Fruit fly (Drosophila melanogaster): ENCODE data around the gene tty.
A peak's percentile ranks its signal among the peaks of the same experiment; 100 is the strongest.

tty gene

dm6 chrX:21349800-21350309 is 10.4 kb upstream of the tty start, which contains the start of the genes peng and sol (continued):
- TF ChIP-seq H15 (GFP tag; IDR thresholded peaks at IDR 0.05): peak; percentile 42; the same call in 1 of the 3 replicates
- TF ChIP-seq tup (GFP tag; optimal IDR thresholded peaks at IDR 0.05): no peak
- TF ChIP-seq CG10654 (GFP tag; optimal IDR thresholded peaks at IDR 0.05): peak; percentile 61
- TF ChIP-seq NC2α (GFP tag; optimal IDR thresholded peaks at IDR 0.05): no peak
- peak; percentile 42 for TF ChIP-seq CG12299 (tag; optimal IDR thresholded peaks at IDR 0.05)
- peak; percentile 52 for TF ChIP-seq btn (GFP tag; optimal IDR thresholded peaks at IDR 0.05)
- peak; percentile 80 for TF ChIP-seq CG14710 (tag; optimal IDR thresholded peaks at IDR 0.05)
- peak; percentile 63 for TF ChIP-seq Oli (tag; optimal IDR thresholded peaks at IDR 0.05)
- peak; percentile 0 for TF ChIP-seq CG17186 (GFP tag; optimal IDR thresholded peaks at IDR 0.05)
- TF ChIP-seq Aef1 (GFP tag; IDR thresholded peaks at IDR 0.05): peak; percentile 56
- peak; percentile 78 for TF ChIP-seq Antp (GFP tag; optimal IDR thresholded peaks at IDR 0.05)
- peak; percentile 23; the same call in 1 of the 2 replicates for TF ChIP-seq CG4730 (GFP tag; IDR thresholded peaks at IDR 0.05)
- peak; percentile 59; the same call in 2 of the 3 replicates for TF ChIP-seq CG14050 (GFP tag; IDR thresholded peaks at IDR 0.05)
- TF ChIP-seq Lim3 (GFP tag; IDR thresholded peaks at IDR 0.05): no peak
- TF ChIP-seq cg (GFP tag; optimal IDR thresholded peaks at IDR 0.05): no peak
- peak; percentile 76 for TF ChIP-seq CG13775 (GFP tag; optimal IDR thresholded peaks at IDR 0.05)
- no peak for TF ChIP-seq h (optimal IDR thresholded peaks at IDR 0.05)
- no peak for TF ChIP-seq ATbp (GFP tag; optimal IDR thresholded peaks at IDR 0.05)
- no peak for TF ChIP-seq emc (GFP tag; optimal IDR thresholded peaks at IDR 0.05)
- no peak for TF ChIP-seq D (optimal IDR thresholded peaks at IDR 0.05)
- peak; percentile 44 for TF ChIP-seq D (GFP tag; optimal IDR thresholded peaks at IDR 0.05)
- TF ChIP-seq CG17568 (GFP tag; optimal IDR thresholded peaks at IDR 0.05): no peak
- peak; percentile 56 for TF ChIP-seq wdn (GFP tag; IDR thresholded peaks at IDR 0.05)
- peak; percentile 87 for TF ChIP-seq row (GFP tag; IDR thresholded peaks at IDR 0.05)
- no peak; the same call in 1 of the 2 replicates for TF ChIP-seq gt (GFP tag; IDR thresholded peaks at IDR 0.05)
- peak; percentile 78 for TF ChIP-seq CG12942 (GFP tag; optimal IDR thresholded peaks at IDR 0.05)
- TF ChIP-seq Atf3 (GFP tag; optimal IDR thresholded peaks at IDR 0.05): peak; percentile 53
- TF ChIP-seq CG7987 (GFP tag; optimal IDR thresholded peaks at IDR 0.05): peak; percentile 15
- peak; percentile 72 for TF ChIP-seq Six4 (GFP tag; optimal IDR thresholded peaks at IDR 0.05)
- peak; percentile 72 for TF ChIP-seq Meics (GFP tag; optimal IDR thresholded peaks at IDR 0.05)
- TF ChIP-seq trem (tag; optimal IDR thresholded peaks at IDR 0.05): peak; percentile 56
- TF ChIP-seq CG43689 (GFP tag; IDR thresholded peaks at IDR 0.05): no peak
- TF ChIP-seq CG11085 (GFP tag; IDR thresholded peaks at IDR 0.05): no peak
- no peak for TF ChIP-seq CG15073 (GFP tag; optimal IDR thresholded peaks at IDR 0.05)
- peak; percentile 22; the same call in 1 of the 3 replicates for TF ChIP-seq croc (GFP tag; conservative IDR thresholded peaks at IDR 0.05)
- TF ChIP-seq HmgD (GFP tag; optimal IDR thresholded peaks at IDR 0.05): peak; percentile 35
- TF ChIP-seq Sox100B (GFP tag; optimal IDR thresholded peaks at IDR 0.05): no peak
- no peak for TF ChIP-seq inv (GFP tag; IDR thresholded peaks at IDR 0.05; ENCODE audit: partially characterized antibody)
- TF ChIP-seq CG6689 (GFP tag; IDR thresholded peaks at IDR 0.05): peak; percentile 54
- TF ChIP-seq ato (GFP tag; IDR thresholded peaks at IDR 0.05; ENCODE audit: partially characterized antibody): no peak
- no peak for TF ChIP-seq dimm (GFP tag; IDR thresholded peaks at IDR 0.05)
- TF ChIP-seq fd64A (GFP tag; optimal IDR thresholded peaks at IDR 0.05): no peak
- peak; percentile 77 for TF ChIP-seq phol (tag; optimal IDR thresholded peaks at IDR 0.05)
- TF ChIP-seq CG2129 (GFP tag; IDR thresholded peaks at IDR 0.05; ENCODE audit: partially characterized antibody): no peak
- no peak for TF ChIP-seq CG6254 (GFP tag; optimal IDR thresholded peaks at IDR 0.05)
- TF ChIP-seq Neu2 (GFP tag; optimal IDR thresholded peaks at IDR 0.05; ENCODE audit: borderline replicate concordance): no peak
- peak; percentile 74 for TF ChIP-seq Side (GFP tag; optimal IDR thresholded peaks at IDR 0.05)
- peak; percentile 85 for TF ChIP-seq CoRest (tag; optimal IDR thresholded peaks at IDR 0.05)
- peak; percentile 52 for TF ChIP-seq klu (GFP tag; IDR thresholded peaks at IDR 0.05)
- no peak for TF ChIP-seq Asciz (GFP tag; optimal IDR thresholded peaks at IDR 0.05)
- no peak for TF ChIP-seq Scr (GFP tag; IDR thresholded peaks at IDR 0.05; ENCODE audit: partially characterized antibody)
